Fruit fly (Drosophila melanogaster) whole organism, adult: ENCODE measurements around the gene gb.

ENCODE experiments used
- CG12768 ChIP-seq: fragments of 200-800 bp; sonication (Bioruptor generic); optimal IDR thresholded peaks from 2 replicates; lab custom pipeline; 2017; ENCODE audit warnings: missing biosample characterization, missing genetic modification characterization, mild to moderate bottlenecking, moderate library complexity, missing genetic modification reagents
- CG7101 ChIP-seq: fragments of 200-800 bp; sonication (Bioruptor generic); optimal IDR thresholded peaks from 2 replicates; lab custom pipeline; 2018; ENCODE audit warnings: missing biosample characterization, mild to moderate bottlenecking, missing genetic modification characterization, moderate library complexity
- Clk ChIP-seq: fragments of 200-800 bp; sonication (Bioruptor generic); optimal IDR thresholded peaks from 2 replicates; lab custom pipeline; 2017; ENCODE audit warnings: missing biosample characterization, missing genetic modification characterization
- Mnt ChIP-seq: fragments of 200-800 bp; sonication (Bioruptor generic); optimal IDR thresholded peaks from 2 replicates; lab custom pipeline; 2016; ENCODE audit warnings: missing biosample characterization, mild to moderate bottlenecking, missing genetic modification characterization
- cnc ChIP-seq, 2 experiments: fragments of >200 bp; optimal IDR thresholded peaks; 2 replicates each; lab custom pipeline; 2017
- kay ChIP-seq: fragments of 200-800 bp; sonication (Bioruptor generic); peaks from one replicate; lab custom pipeline; 2016; ENCODE audit warnings: missing biosample characterization, missing genetic modification characterization, borderline replicate concordance
- ovo ChIP-seq: fragments of 200-800 bp; sonication (Bioruptor generic); optimal IDR thresholded peaks from 2 replicates; lab custom pipeline; 2016; ENCODE audit warnings: missing biosample characterization, missing genetic modification characterization

- TF ChIP-seq Clk (GFP tag; lab: Kevin White, UChicago) (no peak), Mnt (GFP tag; lab: Kevin White, UChicago) (peak; percentile 79), kay (GFP tag; lab: Kevin White, UChicago) (no peak), cnc (optimal IDR thresholded peaks at IDR 0.05; lab: Kevin White, UChicago) (no peak), CG7101 (tag; lab: Kevin White, UChicago) (peak; percentile 42), CG12768 (GFP tag; lab: Kevin White, UChicago) (peak; percentile 27), ovo (GFP tag; lab: Kevin White, UChicago) (no peak)
These were observed 40.3 kb upstream of the gb start for dm6 chr3R:27152129-27152968.
